Fruit fly (Drosophila melanogaster) whole organism, embryonic: ENCODE data around the gene na.

Experiments
- B-H1 ChIP-seq: fragments of 200-800 bp; sonication (Bioruptor generic); IDR thresholded peaks from 3 replicates; pipeline ENCODE4 v1.3.6; 2022; ENCODE audit warnings: missing biosample characterization, missing genetic modification characterization
- BtbVII ChIP-seq: fragments of 200-800 bp; sonication (Bioruptor generic); optimal IDR thresholded peaks from 3 replicates; lab custom pipeline; 2017; ENCODE audit warnings: missing biosample characterization, mild to moderate bottlenecking, missing genetic modification characterization
- CG11085 ChIP-seq: fragments of 200-800 bp; sonication (Bioruptor generic); IDR thresholded peaks from 2 replicates; pipeline ENCODE4 v1.3.6; 2022; ENCODE audit warnings: missing biosample characterization, missing genetic modification characterization
- CG11247 ChIP-seq: fragments of 200-800 bp; sonication (Bioruptor generic); IDR thresholded peaks from 2 replicates; pipeline ENCODE4 v1.3.6; 2022; ENCODE audit warnings: missing biosample characterization, missing genetic modification characterization
- CG11504 ChIP-seq: fragments of 200-800 bp; sonication (Bioruptor generic); optimal IDR thresholded peaks from 3 replicates; lab custom pipeline; 2019; ENCODE audit warnings: missing biosample characterization, mild to moderate bottlenecking, missing genetic modification characterization, moderate library complexity
- CG11695 ChIP-seq: fragments of 200-800 bp; sonication (Bioruptor generic); IDR thresholded peaks from 3 replicates; pipeline ENCODE4 v1.3.6; 2022; ENCODE audit warnings: missing biosample characterization, missing genetic modification characterization
- CG12299 ChIP-seq: fragments of 200-800 bp; sonication (Bioruptor generic); optimal IDR thresholded peaks from 2 replicates; lab custom pipeline; 2018; ENCODE audit warnings: missing biosample characterization, mild to moderate bottlenecking, missing genetic modification characterization
- CG13894 ChIP-seq: fragments of 200-800 bp; sonication (Bioruptor generic); optimal IDR thresholded peaks from 3 replicates; lab custom pipeline; 2018; ENCODE audit warnings: missing biosample characterization, mild to moderate bottlenecking, missing genetic modification characterization, moderate library complexity
- CG1529 ChIP-seq: fragments of 200-800 bp; sonication (Bioruptor generic); optimal IDR thresholded peaks from 3 replicates; lab custom pipeline; 2018; ENCODE audit warnings: missing biosample characterization, missing genetic modification characterization
- CG15514 ChIP-seq: fragments of 200-800 bp; sonication (Bioruptor generic); optimal IDR thresholded peaks from 3 replicates; lab custom pipeline; 2017; ENCODE audit warnings: missing biosample characterization, missing genetic modification characterization, mild to moderate bottlenecking, moderate library complexity, missing genetic modification reagents
- CG17328 ChIP-seq: fragments of 200-800 bp; sonication (Bioruptor generic); IDR thresholded peaks from 2 replicates; pipeline ENCODE4 v1.3.6; 2022; ENCODE audit warnings: missing biosample characterization, missing genetic modification characterization
- CG17385 ChIP-seq: fragments of 200-800 bp; sonication (Bioruptor generic); optimal IDR thresholded peaks from 3 replicates; lab custom pipeline; 2018; ENCODE audit warnings: missing biosample characterization, mild to moderate bottlenecking, missing genetic modification characterization
- CG18619 ChIP-seq: fragments of 200-800 bp; sonication (Bioruptor generic); optimal IDR thresholded peaks from 3 replicates; lab custom pipeline; 2017; ENCODE audit warnings: missing biosample characterization, mild to moderate bottlenecking, missing genetic modification characterization
- CG2199 ChIP-seq: fragments of 200-800 bp; sonication (Bioruptor generic); IDR thresholded peaks from 3 replicates; pipeline ENCODE4 v1.3.6; 2022; ENCODE audit warnings: missing biosample characterization, missing genetic modification characterization
- CG31224 ChIP-seq: fragments of 200-800 bp; sonication (Bioruptor generic); IDR thresholded peaks from 2 replicates; pipeline ENCODE4 v1.3.6; 2022; ENCODE audit warnings: missing biosample characterization, missing genetic modification characterization
- CG33557 ChIP-seq: fragments of 200-800 bp; sonication (Bioruptor generic); optimal IDR thresholded peaks from 2 replicates; lab custom pipeline; 2019; ENCODE audit warnings: missing biosample characterization, mild to moderate bottlenecking, missing genetic modification characterization, moderate library complexity
- CG34376 ChIP-seq: fragments of 200-800 bp; sonication (Bioruptor generic); optimal IDR thresholded peaks from 2 replicates; lab custom pipeline; 2018; ENCODE audit warnings: missing biosample characterization, mild to moderate bottlenecking, missing genetic modification characterization
- CG3847 ChIP-seq: fragments of 200-800 bp; sonication (Bioruptor generic); IDR thresholded peaks from 2 replicates; pipeline ENCODE4 v1.3.6; 2022; ENCODE audit warnings: missing biosample characterization, missing genetic modification characterization
- CG4282 ChIP-seq: fragments of 200-800 bp; sonication (Bioruptor generic); optimal IDR thresholded peaks from 2 replicates; lab custom pipeline; 2016; ENCODE audit warnings: missing biosample characterization, missing genetic modification characterization
- CG7839 ChIP-seq: fragments of 200-800 bp; sonication (Bioruptor generic); optimal IDR thresholded peaks from 3 replicates; lab custom pipeline; 2018; ENCODE audit warnings: missing biosample characterization, mild to moderate bottlenecking, missing genetic modification characterization, moderate library complexity
- CG8478 ChIP-seq: fragments of >200 bp; optimal IDR thresholded peaks from 2 replicates; lab custom pipeline; 2018
- CG8765 ChIP-seq: fragments of 200-800 bp; sonication (Bioruptor generic); IDR thresholded peaks from 2 replicates; pipeline ENCODE4 v1.3.6; 2022; ENCODE audit warnings: missing biosample characterization, missing genetic modification characterization
- CG8944 ChIP-seq: fragments of 200-800 bp; sonication (Bioruptor generic); optimal IDR thresholded peaks from 3 replicates; lab custom pipeline; 2016; ENCODE audit warnings: missing biosample characterization, missing genetic modification characterization
- CG9609 ChIP-seq: fragments of 200-800 bp; sonication (Bioruptor generic); optimal IDR thresholded peaks from 3 replicates; lab custom pipeline; 2016; ENCODE audit warnings: missing biosample characterization, missing genetic modification characterization
- CrebB ChIP-seq: fragments of 200-800 bp; sonication (Bioruptor generic); optimal IDR thresholded peaks from 3 replicates; lab custom pipeline; 2018; ENCODE audit warnings: missing biosample characterization, mild to moderate bottlenecking, missing genetic modification characterization
- Ets65A ChIP-seq: fragments of 200-800 bp; sonication (Bioruptor generic); peaks from one replicate; lab custom pipeline; 2016; ENCODE audit warnings: missing biosample characterization, missing genetic modification characterization
- H2.0 ChIP-seq: fragments of 200-800 bp; sonication (Bioruptor generic); IDR thresholded peaks from 2 replicates; pipeline ENCODE4 v1.3.6; 2022; ENCODE audit warnings: missing biosample characterization, missing genetic modification characterization
- HmgD ChIP-seq: fragments of 200-800 bp; sonication (Bioruptor generic); optimal IDR thresholded peaks from 3 replicates; lab custom pipeline; 2016; ENCODE audit warnings: missing biosample characterization, missing genetic modification characterization
- HmgZ ChIP-seq: fragments of 200-800 bp; sonication (Bioruptor generic); optimal IDR thresholded peaks from 2 replicates; lab custom pipeline; 2018; ENCODE audit warnings: missing biosample characterization, mild to moderate bottlenecking, missing genetic modification characterization
- NC2β ChIP-seq: fragments of 200-800 bp; sonication (Bioruptor generic); optimal IDR thresholded peaks from 2 replicates; lab custom pipeline; 2016; ENCODE audit warnings: missing biosample characterization, missing genetic modification characterization
- NFAT ChIP-seq: fragments of 200-800 bp; sonication (Bioruptor generic); IDR thresholded peaks from 2 replicates; pipeline ENCODE4 v1.3.6; 2022; ENCODE audit warnings: missing biosample characterization, missing genetic modification characterization
- Rfx ChIP-seq: fragments of 200-800 bp; sonication (Bioruptor generic); IDR thresholded peaks from 2 replicates; pipeline ENCODE4 v1.3.6; 2022; ENCODE audit warnings: missing biosample characterization, missing genetic modification characterization
- Sin3A ChIP-seq: fragments of >200 bp; optimal IDR thresholded peaks from 2 replicates; lab custom pipeline; 2018
- Sry-β ChIP-seq: fragments of 200-800 bp; sonication (Bioruptor generic); optimal IDR thresholded peaks from 2 replicates; lab custom pipeline; 2018; ENCODE audit warnings: missing biosample characterization, mild to moderate bottlenecking, missing genetic modification characterization, moderate library complexity
- bowl ChIP-seq: fragments of 200-800 bp; sonication (Bioruptor generic); IDR thresholded peaks from 2 replicates; pipeline ENCODE4 v1.3.6; 2022; ENCODE audit warnings: missing biosample characterization, missing genetic modification characterization
- cad ChIP-seq: fragments of >200 bp; optimal IDR thresholded peaks from 2 replicates; lab custom pipeline; 2017; ENCODE audit warnings: missing biosample characterization, missing genetic modification characterization
- crc ChIP-seq: fragments of 200-800 bp; sonication (Bioruptor generic); optimal IDR thresholded peaks from 2 replicates; lab custom pipeline; 2016; ENCODE audit warnings: missing biosample characterization, missing genetic modification characterization
- da ChIP-seq: fragments of 200-800 bp; sonication (Bioruptor generic); optimal IDR thresholded peaks from 2 replicates; lab custom pipeline; 2016; ENCODE audit warnings: missing biosample characterization, missing genetic modification characterization
- dysf ChIP-seq: fragments of 200-800 bp; sonication (Bioruptor generic); IDR thresholded peaks from 3 replicates; pipeline ENCODE4 v1.3.6; 2022; ENCODE audit warnings: missing biosample characterization, missing genetic modification characterization
- en ChIP-seq: fragments of 200-800 bp; sonication (Bioruptor generic); optimal IDR thresholded peaks from 2 replicates; lab custom pipeline; 2016; ENCODE audit warnings: missing biosample characterization, missing genetic modification characterization
- gem ChIP-seq: fragments of 200-800 bp; sonication (Bioruptor generic); optimal IDR thresholded peaks from 2 replicates; lab custom pipeline; 2019; ENCODE audit warnings: missing biosample characterization, mild to moderate bottlenecking, missing genetic modification characterization, moderate library complexity
- ham ChIP-seq: fragments of 200-800 bp; sonication (Bioruptor generic); IDR thresholded peaks from 2 replicates; pipeline ENCODE4 v1.3.6; 2022; ENCODE audit warnings: missing biosample characterization, missing genetic modification characterization
- hkb ChIP-seq, 2 experiments: fragments of 200-800 bp in 1 of 2; fragments of >200 bp in 1 of 2; sonication (Bioruptor generic) in 1 of 2; IDR thresholded peaks in 1 of 2; optimal IDR thresholded peaks in 1 of 2; 2 replicates each; pipeline versions ENCODE4 v1.3.6 to Lab custom; 2017 to 2022; ENCODE audit warnings: missing biosample characterization in 1 of 2, missing genetic modification characterization in 1 of 2
- mam ChIP-seq: fragments of 200-800 bp; sonication (Bioruptor generic); optimal IDR thresholded peaks from 3 replicates; lab custom pipeline; 2016; ENCODE audit warnings: missing biosample characterization, missing genetic modification characterization
- nerfin-2 ChIP-seq: fragments of 200-800 bp; sonication (Bioruptor generic); IDR thresholded peaks from 2 replicates; pipeline ENCODE4 v1.3.6; 2022; ENCODE audit warnings: missing biosample characterization, missing genetic modification characterization; ENCODE audit not compliant: partially characterized antibody
- oc ChIP-seq: fragments of 200-800 bp; sonication (Bioruptor generic); optimal IDR thresholded peaks from 2 replicates; lab custom pipeline; 2018; ENCODE audit warnings: missing biosample characterization, mild to moderate bottlenecking, missing genetic modification characterization, moderate library complexity
- peb ChIP-seq: fragments of 200-800 bp; sonication (Bioruptor generic); IDR thresholded peaks from 2 replicates; pipeline ENCODE4 v1.3.6; 2022; ENCODE audit warnings: missing biosample characterization, missing genetic modification characterization
- pfk ChIP-seq: fragments of 200-800 bp; sonication (Bioruptor generic); optimal IDR thresholded peaks from 2 replicates; lab custom pipeline; 2018; ENCODE audit warnings: missing biosample characterization, mild to moderate bottlenecking, missing genetic modification characterization, moderate library complexity
- prd ChIP-seq, 3 experiments: fragments of >200 bp in 2 of 3; fragments of 200-800 bp in 1 of 3; sonication (Bioruptor generic) in 1 of 3; optimal IDR thresholded peaks in 2 of 3; IDR thresholded peaks in 1 of 3; 2 replicates in 2 of 3; 3 replicates in 1 of 3; pipeline versions ENCODE4 v1.3.6 to Lab custom; 2017 to 2022; ENCODE audit warnings: missing biosample characterization in 1 of 3, missing genetic modification characterization in 1 of 3
- scrt ChIP-seq: fragments of 200-800 bp; sonication (Bioruptor generic); optimal IDR thresholded peaks from 2 replicates; lab custom pipeline; 2018; ENCODE audit warnings: missing biosample characterization, mild to moderate bottlenecking, missing genetic modification characterization, moderate library complexity
- tgo ChIP-seq: fragments of 200-800 bp; sonication (Bioruptor generic); IDR thresholded peaks from 3 replicates; pipeline ENCODE4 v1.3.6; 2022; ENCODE audit warnings: missing biosample characterization, missing genetic modification characterization
- usp ChIP-seq: fragments of >200 bp; optimal IDR thresholded peaks from 2 replicates; lab custom pipeline; 2017; ENCODE audit warnings: missing biosample characterization, missing genetic modification characterization
- yki ChIP-seq: fragments of >200 bp; optimal IDR thresholded peaks from 3 replicates; lab custom pipeline; 2018
- zfh1 ChIP-seq: fragments of 200-800 bp; sonication (Bioruptor generic); IDR thresholded peaks from 3 replicates; pipeline ENCODE4 v1.3.6; 2022; ENCODE audit warnings: missing biosample characterization, missing genetic modification characterization

na gene

DNA sequence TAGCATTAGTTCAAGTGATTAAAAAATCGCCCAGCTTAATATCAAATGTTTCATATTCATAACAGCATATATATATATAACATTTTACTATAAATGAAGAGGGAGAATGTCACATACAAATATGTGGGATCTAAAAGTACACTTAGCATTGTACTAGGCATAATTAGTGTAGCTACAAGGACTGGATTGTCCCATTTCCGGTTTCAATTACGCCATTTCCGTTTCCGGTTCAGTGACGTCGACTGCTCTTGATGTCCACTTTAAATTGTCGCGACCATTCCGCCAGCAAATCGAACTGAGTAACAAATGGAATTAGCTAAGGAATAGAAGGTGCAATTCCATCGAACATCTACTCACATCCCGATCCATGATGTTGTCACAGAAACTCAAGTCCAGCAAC, 31.7 kb upstream of the na start (continued):
- TF ChIP-seq CG7839 (no peak), Sry-β (GFP tag; lab: Kevin White, UChicago) (no peak), CG12299 (tag; lab: Kevin White, UChicago) (no peak), da (GFP tag; lab: Kevin White, UChicago) (no peak), crc (GFP tag; lab: Kevin White, UChicago) (no peak), CG8478 (no peak), gem (tag; lab: Kevin White, UChicago) (no peak), scrt (GFP tag; lab: Kevin White, UChicago) (no peak), CG34376 (GFP tag; lab: Kevin White, UChicago) (peak; percentile 11), CG1529 (no peak), prd (optimal IDR thresholded peaks at IDR 0.05; lab: Kevin White, UChicago) (no peak), prd (GFP tag; IDR thresholded peaks at IDR 0.05; lab: Robert Waterston, UW) (no peak), CG11695 (no peak; the same call in 2 of the 3 replicates), usp (GFP tag; lab: Kevin White, UChicago) (no peak), tgo (no peak), B-H1 (GFP tag; lab: Robert Waterston, UW) (no peak), CG11247 (GFP tag; lab: Robert Waterston, UW) (no peak), zfh1 (no peak), CG15514 (GFP tag; lab: Kevin White, UChicago) (no peak), CG4282 (no peak), HmgD (no peak), ham (GFP tag; lab: Robert Waterston, UW) (no peak), Rfx (GFP tag; lab: Robert Waterston, UW) (no peak), en (GFP tag; lab: Kevin White, UChicago) (no peak), HmgZ (tag; lab: Kevin White, UChicago) (no peak), CG31224 (GFP tag; lab: Robert Waterston, UW) (no peak), pfk (no peak), H2.0 (GFP tag; lab: Robert Waterston, UW) (no peak), NFAT (GFP tag; lab: Robert Waterston, UW) (no peak), CG3847 (no peak), NC2β (GFP tag; lab: Kevin White, UChicago) (no peak), yki (lab: Kevin White, UChicago) (no peak), CG11504 (tag; lab: Kevin White, UChicago) (no peak), Sin3A (lab: Kevin White, UChicago) (no peak), CG2199 (GFP tag; lab: Robert Waterston, UW) (no peak), CG13894 (no peak), mam (no peak), CG8944 (GFP tag; lab: Kevin White, UChicago) (no peak), CG11085 (GFP tag; lab: Robert Waterston, UW) (no peak), BtbVII (GFP tag; lab: Kevin White, UChicago) (no peak), CG17328 (GFP tag; lab: Robert Waterston, UW) (no peak), cad (GFP tag; lab: Kevin White, UChicago) (no peak), CG17385 (GFP tag; lab: Kevin White, UChicago) (peak; percentile 41), bowl (GFP tag; lab: Robert Waterston, UW) (no peak), Ets65A (GFP tag; lab: Kevin White, UChicago) (no peak), nerfin-2 (no peak), dysf (GFP tag; lab: Robert Waterston, UW) (no peak), CG18619 (GFP tag; lab: Kevin White, UChicago) (no peak), hkb (optimal IDR thresholded peaks at IDR 0.05; lab: Kevin White, UChicago) (no peak), hkb (GFP tag; IDR thresholded peaks at IDR 0.05; lab: Robert Waterston, UW) (no peak), CrebB (tag; lab: Kevin White, UChicago) (no peak), CG8765 (no peak), oc (tag; lab: Kevin White, UChicago) (no peak), peb (no peak), CG33557 (no peak), CG9609 (GFP tag; lab: Kevin White, UChicago) (no peak)
